Fruit fly (Drosophila melanogaster) whole organism, embryonic: ENCODE measurements around the gene Syt12.

Experiments used
- Adf1 ChIP-seq: fragments of 200-800 bp; sonication (Bioruptor generic); IDR thresholded peaks from 2 replicates; pipeline ENCODE4 v1.3.6; 2022; ENCODE audit warnings: missing biosample characterization, missing genetic modification characterization
- Aef1 ChIP-seq: fragments of 200-800 bp; sonication (Bioruptor generic); IDR thresholded peaks from 3 replicates; pipeline ENCODE4 v1.3.6; 2022; ENCODE audit warnings: missing biosample characterization, missing genetic modification characterization
- BtbVII ChIP-seq: fragments of 200-800 bp; sonication (Bioruptor generic); optimal IDR thresholded peaks from 3 replicates; lab custom pipeline; 2017; ENCODE audit warnings: missing biosample characterization, mild to moderate bottlenecking, missing genetic modification characterization
- CG10543 ChIP-seq: fragments of 200-800 bp; sonication (Bioruptor generic); optimal IDR thresholded peaks from 3 replicates; lab custom pipeline; 2017; ENCODE audit warnings: missing biosample characterization, mild to moderate bottlenecking, missing genetic modification characterization, moderate library complexity
- CG10654 ChIP-seq: fragments of 200-800 bp; sonication (Bioruptor generic); optimal IDR thresholded peaks from 2 replicates; lab custom pipeline; 2016; ENCODE audit warnings: missing biosample characterization, missing genetic modification characterization
- CG12104 ChIP-seq: fragments of 200-800 bp; sonication (Bioruptor generic); optimal IDR thresholded peaks from 3 replicates; lab custom pipeline; 2016; ENCODE audit warnings: missing biosample characterization, missing genetic modification characterization
- CG12236 ChIP-seq: fragments of 200-800 bp; sonication (Bioruptor generic); optimal IDR thresholded peaks from 2 replicates; lab custom pipeline; 2016; ENCODE audit warnings: missing biosample characterization, missing genetic modification characterization
- CG12769 ChIP-seq: fragments of 200-800 bp; sonication (Bioruptor generic); optimal IDR thresholded peaks from 2 replicates; lab custom pipeline; 2019; ENCODE audit warnings: missing biosample characterization, mild to moderate bottlenecking, missing genetic modification characterization, moderate library complexity
- CG17361 ChIP-seq: fragments of 200-800 bp; sonication (Bioruptor generic); IDR thresholded peaks from 3 replicates; pipeline ENCODE4 v1.3.6; 2022; ENCODE audit warnings: missing biosample characterization, missing genetic modification characterization
- CG32532 ChIP-seq: fragments of 200-800 bp; sonication (Bioruptor generic); IDR thresholded peaks from 2 replicates; pipeline ENCODE4 v1.3.6; 2022; ENCODE audit warnings: missing biosample characterization, missing genetic modification characterization
- CG34376 ChIP-seq: fragments of 200-800 bp; sonication (Bioruptor generic); optimal IDR thresholded peaks from 2 replicates; lab custom pipeline; 2018; ENCODE audit warnings: missing biosample characterization, mild to moderate bottlenecking, missing genetic modification characterization
- CG42726 ChIP-seq: fragments of 200-800 bp; sonication (Bioruptor generic); IDR thresholded peaks from 2 replicates; pipeline ENCODE4 v1.3.6; 2022; ENCODE audit warnings: missing biosample characterization, missing genetic modification characterization; ENCODE audit not compliant: partially characterized antibody
- CG4617 ChIP-seq: fragments of 200-800 bp; sonication (Bioruptor generic); optimal IDR thresholded peaks from 3 replicates; lab custom pipeline; 2016; ENCODE audit warnings: missing biosample characterization, missing genetic modification characterization, borderline replicate concordance
- CG6175 ChIP-seq: fragments of 200-800 bp; sonication (Bioruptor generic); IDR thresholded peaks from 3 replicates; pipeline ENCODE4 v1.3.6; 2022; ENCODE audit warnings: missing biosample characterization, missing genetic modification characterization
- CG6854 ChIP-seq: fragments of 200-800 bp; sonication (Bioruptor generic); optimal IDR thresholded peaks from 3 replicates; lab custom pipeline; 2017; ENCODE audit warnings: missing biosample characterization, mild to moderate bottlenecking, missing genetic modification characterization
- CG8290 ChIP-seq, 3 experiments: fragments of 200-800 bp; sonication (Bioruptor generic); optimal IDR thresholded peaks; 2 replicates each; lab custom pipeline; 2016 to 2019; ENCODE audit warnings: missing biosample characterization in 3 of 3, missing genetic modification characterization in 3 of 3, mild to moderate bottlenecking in 2 of 3, moderate library complexity in 1 of 3
- CG8765 ChIP-seq: fragments of 200-800 bp; sonication (Bioruptor generic); IDR thresholded peaks from 2 replicates; pipeline ENCODE4 v1.3.6; 2022; ENCODE audit warnings: missing biosample characterization, missing genetic modification characterization
- D19B ChIP-seq: fragments of 200-800 bp; sonication (Bioruptor generic); optimal IDR thresholded peaks from 2 replicates; lab custom pipeline; 2017; ENCODE audit warnings: missing biosample characterization, mild to moderate bottlenecking, missing genetic modification characterization
- Deaf1 ChIP-seq: fragments of 200-800 bp; optimal IDR thresholded peaks from 3 replicates; lab custom pipeline; 2019; ENCODE audit warnings: missing biosample characterization, mild to moderate bottlenecking, missing genetic modification characterization, moderate library complexity
- HmgZ ChIP-seq: fragments of 200-800 bp; sonication (Bioruptor generic); optimal IDR thresholded peaks from 2 replicates; lab custom pipeline; 2018; ENCODE audit warnings: missing biosample characterization, mild to moderate bottlenecking, missing genetic modification characterization
- Lpt ChIP-seq: fragments of >200 bp; optimal IDR thresholded peaks from 2 replicates; lab custom pipeline; 2018; ENCODE audit warnings: missing biosample characterization, missing genetic modification characterization
- MBD-R2 ChIP-seq: fragments of 200-800 bp; sonication (Bioruptor generic); IDR thresholded peaks from 2 replicates; pipeline ENCODE4 v1.3.6; 2022; ENCODE audit warnings: missing biosample characterization, missing genetic modification characterization
- NFAT ChIP-seq: fragments of 200-800 bp; sonication (Bioruptor generic); IDR thresholded peaks from 2 replicates; pipeline ENCODE4 v1.3.6; 2022; ENCODE audit warnings: missing biosample characterization, missing genetic modification characterization
- Opbp ChIP-seq: fragments of 200-800 bp; sonication (Bioruptor generic); IDR thresholded peaks from 3 replicates; pipeline ENCODE4 v1.3.6; 2022; ENCODE audit warnings: missing biosample characterization, missing genetic modification characterization; ENCODE audit not compliant: partially characterized antibody
- Rfx ChIP-seq: fragments of 200-800 bp; sonication (Bioruptor generic); IDR thresholded peaks from 2 replicates; pipeline ENCODE4 v1.3.6; 2022; ENCODE audit warnings: missing biosample characterization, missing genetic modification characterization
- Side ChIP-seq: fragments of 200-800 bp; sonication (Bioruptor generic); optimal IDR thresholded peaks from 2 replicates; lab custom pipeline; 2016; ENCODE audit warnings: missing biosample characterization, missing genetic modification characterization
- YL-1 ChIP-seq: fragments of 200-800 bp; sonication (Bioruptor generic); optimal IDR thresholded peaks from 3 replicates; lab custom pipeline; 2017; ENCODE audit warnings: missing biosample characterization, mild to moderate bottlenecking, missing genetic modification characterization
- abd-A ChIP-seq: fragments of 200-800 bp; sonication (Bioruptor generic); optimal IDR thresholded peaks from 3 replicates; lab custom pipeline; 2019; ENCODE audit warnings: missing biosample characterization, mild to moderate bottlenecking, missing genetic modification characterization, moderate library complexity
- amos ChIP-seq: fragments of 200-800 bp; sonication (Bioruptor generic); IDR thresholded peaks from 2 replicates; pipeline ENCODE4 v1.3.6; 2022; ENCODE audit warnings: missing biosample characterization, missing genetic modification characterization; ENCODE audit not compliant: partially characterized antibody
- ase ChIP-seq: fragments of 200-800 bp; sonication (Bioruptor generic); IDR thresholded peaks from 3 replicates; pipeline ENCODE4 v1.3.6; 2022; ENCODE audit warnings: missing biosample characterization, missing genetic modification characterization
- ash1 ChIP-seq: fragments of 200-800 bp; sonication (Bioruptor generic); optimal IDR thresholded peaks from 2 replicates; lab custom pipeline; 2018; ENCODE audit warnings: missing biosample characterization, mild to moderate bottlenecking, missing genetic modification characterization
- bigmax ChIP-seq: fragments of 200-800 bp; sonication (Bioruptor generic); optimal IDR thresholded peaks from 2 replicates; lab custom pipeline; 2018; ENCODE audit warnings: missing biosample characterization, mild to moderate bottlenecking, missing genetic modification characterization
- crol ChIP-seq: fragments of 200-800 bp; sonication (Bioruptor generic); IDR thresholded peaks from 2 replicates; pipeline ENCODE4 v1.3.6; 2022; ENCODE audit warnings: missing biosample characterization, missing genetic modification characterization
- exex ChIP-seq: fragments of 200-800 bp; sonication (Bioruptor generic); optimal IDR thresholded peaks from 4 replicates; lab custom pipeline; 2018; ENCODE audit warnings: missing biosample characterization, mild to moderate bottlenecking, missing genetic modification characterization, moderate library complexity
- kah ChIP-seq: fragments of 200-800 bp; sonication (Bioruptor generic); optimal IDR thresholded peaks from 2 replicates; lab custom pipeline; 2018; ENCODE audit warnings: missing biosample characterization, mild to moderate bottlenecking, missing genetic modification characterization
- kay ChIP-seq: fragments of 200-800 bp; sonication (Bioruptor generic); optimal IDR thresholded peaks from 2 replicates; lab custom pipeline; 2016; ENCODE audit warnings: missing biosample characterization, missing genetic modification characterization
- klu ChIP-seq: fragments of 200-800 bp; sonication (Bioruptor generic); IDR thresholded peaks from 2 replicates; pipeline ENCODE4 v1.3.6; 2022; ENCODE audit warnings: missing biosample characterization, missing genetic modification characterization
- mirr ChIP-seq: fragments of 200-800 bp; sonication (Bioruptor generic); optimal IDR thresholded peaks from 3 replicates; lab custom pipeline; 2018; ENCODE audit warnings: missing biosample characterization, mild to moderate bottlenecking, missing genetic modification characterization
- onecut ChIP-seq: fragments of 200-800 bp; sonication (Bioruptor generic); IDR thresholded peaks from 2 replicates; pipeline ENCODE4 v1.3.6; 2022; ENCODE audit warnings: missing biosample characterization, missing genetic modification characterization
- pb ChIP-seq: fragments of 200-800 bp; sonication (Bioruptor generic); optimal IDR thresholded peaks from 3 replicates; lab custom pipeline; 2016; ENCODE audit warnings: missing biosample characterization, missing genetic modification characterization
- peb ChIP-seq: fragments of 200-800 bp; sonication (Bioruptor generic); IDR thresholded peaks from 2 replicates; pipeline ENCODE4 v1.3.6; 2022; ENCODE audit warnings: missing biosample characterization, missing genetic modification characterization
- pfk ChIP-seq: fragments of 200-800 bp; sonication (Bioruptor generic); optimal IDR thresholded peaks from 2 replicates; lab custom pipeline; 2018; ENCODE audit warnings: missing biosample characterization, mild to moderate bottlenecking, missing genetic modification characterization, moderate library complexity
- pita ChIP-seq: fragments of 200-800 bp; sonication (Bioruptor generic); optimal IDR thresholded peaks from 2 replicates; lab custom pipeline; 2017; ENCODE audit warnings: missing biosample characterization, mild to moderate bottlenecking, missing genetic modification characterization
- rib ChIP-seq: fragments of 200-800 bp; sonication (Bioruptor generic); IDR thresholded peaks from 2 replicates; pipeline ENCODE4 v1.3.6; 2022; ENCODE audit warnings: missing biosample characterization, missing genetic modification characterization
- sd ChIP-seq: fragments of 200-800 bp; sonication (Bioruptor generic); optimal IDR thresholded peaks from 3 replicates; lab custom pipeline; 2018; ENCODE audit warnings: missing biosample characterization, mild to moderate bottlenecking, missing genetic modification characterization, moderate library complexity
- sens ChIP-seq: fragments of 200-800 bp; sonication (Bioruptor generic); peaks from one replicate; lab custom pipeline; 2016; ENCODE audit warnings: missing biosample characterization, missing genetic modification characterization
- sr ChIP-seq: fragments of 200-800 bp; sonication (Bioruptor generic); IDR thresholded peaks from 3 replicates; pipeline ENCODE4 v1.3.6; 2022; ENCODE audit warnings: missing biosample characterization, missing genetic modification characterization
- sug ChIP-seq: fragments of 200-800 bp; optimal IDR thresholded peaks from 2 replicates; lab custom pipeline; 2019; ENCODE audit warnings: missing biosample characterization, mild to moderate bottlenecking, missing genetic modification characterization, moderate library complexity
- twi ChIP-seq: fragments of 200-800 bp; optimal IDR thresholded peaks from 2 replicates; lab custom pipeline; 2019; ENCODE audit warnings: missing biosample characterization, mild to moderate bottlenecking, missing genetic modification characterization, moderate library complexity
- vfl ChIP-seq: fragments of 200-800 bp; sonication (Bioruptor generic); optimal IDR thresholded peaks from 2 replicates; lab custom pipeline; 2016; ENCODE audit warnings: missing biosample characterization, missing genetic modification characterization
- yki ChIP-seq: fragments of >200 bp; optimal IDR thresholded peaks from 3 replicates; lab custom pipeline; 2018

Gene Syt12

DNA sequence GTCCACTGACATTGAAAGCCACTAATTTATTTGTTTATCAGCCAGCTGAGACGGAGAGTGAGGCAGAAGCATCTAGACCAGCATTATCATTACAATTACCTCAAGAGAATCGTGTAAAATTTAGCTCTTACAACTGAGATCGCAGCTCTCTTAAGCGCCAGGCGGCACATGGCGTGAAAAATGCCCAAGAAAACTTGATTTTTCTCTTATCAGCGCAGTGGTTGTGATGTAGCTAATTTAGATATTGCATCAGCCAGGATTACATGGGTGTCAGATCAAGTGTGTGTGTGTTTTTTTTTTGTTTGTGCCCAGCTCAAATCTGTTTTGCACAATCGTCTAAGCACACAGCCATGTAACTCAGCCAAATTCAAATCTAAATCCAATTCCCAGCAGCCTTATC, 36.0 kb downstream of the Syt12 start (continued):
- TF ChIP-seq Opbp (no peak), CG42726 (no peak)

DNA sequence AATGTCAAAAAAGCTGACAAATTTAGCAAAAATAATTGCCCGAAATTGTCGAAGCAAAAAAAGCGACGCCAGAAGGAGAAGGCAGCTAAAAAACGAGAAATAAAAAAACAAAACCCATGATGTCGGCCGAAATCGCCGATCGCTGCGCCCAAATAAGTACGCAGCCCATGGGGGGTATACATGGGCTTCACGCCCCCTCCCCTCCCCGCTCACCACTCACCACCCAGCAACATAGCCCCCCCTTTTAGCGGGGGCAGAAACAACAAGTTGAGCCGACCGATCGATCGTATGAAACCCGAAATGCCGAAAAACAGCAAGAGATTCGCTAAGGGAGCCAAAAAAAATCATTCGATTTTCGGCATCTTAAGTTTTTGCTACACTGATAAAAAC, 36.9 kb downstream of the Syt12 start:
- TF ChIP-seq rib (GFP tag; lab: Robert Waterston, UW) (peak; percentile 92), CG12769 (tag; lab: Kevin White, UChicago) (peak; percentile 72), pb (no peak), Rfx (peak; percentile 5; the same call in 1 of the 2 replicates), NFAT (GFP tag; lab: Robert Waterston, UW) (peak; percentile 68), Aef1 (GFP tag; lab: Robert Waterston, UW) (peak; percentile 70), klu (GFP tag; lab: Robert Waterston, UW) (peak; percentile 60; the same call in 1 of the 2 replicates), vfl (GFP tag; lab: Kevin White, UChicago) (no peak), amos (GFP tag; lab: Robert Waterston, UW) (peak; percentile 30; the same call in 1 of the 2 replicates), CG6854 (GFP tag; lab: Kevin White, UChicago) (no peak), YL-1 (GFP tag; lab: Kevin White, UChicago) (no peak), sens (no peak), Deaf1 (tag; lab: Kevin White, UChicago) (peak; percentile 93), Adf1 (peak; percentile 76), HmgZ (peak; percentile 24), Lpt (no peak), yki (lab: Kevin White, UChicago) (no peak), kah (GFP tag; lab: Kevin White, UChicago) (no peak), mirr (GFP tag; lab: Kevin White, UChicago) (peak; percentile 67), CG17361 (GFP tag; lab: Robert Waterston, UW) (no peak), kay (no peak), sug (tag; lab: Kevin White, UChicago) (peak; percentile 100), CG12236 (GFP tag; lab: Kevin White, UChicago) (no peak), pita (GFP tag; lab: Kevin White, UChicago) (no peak), Side (no peak), CG12104 (GFP tag; lab: Kevin White, UChicago) (no peak), CG6175 (GFP tag; lab: Robert Waterston, UW) (peak; percentile 85), sd (tag; lab: Kevin White, UChicago) (peak; percentile 23), CG4617 (GFP tag; lab: Kevin White, UChicago) (no peak), sr (GFP tag; lab: Robert Waterston, UW) (peak; percentile 71; the same call in 2 of the 3 replicates), CG8290 (GFP tag; optimal IDR thresholded peaks at IDR 0.05; lab: Kevin White, UChicago) (no peak), CG8290 (tag; optimal IDR thresholded peaks at IDR 0.05; lab: Kevin White, UChicago) (peak in 1 of 2 experiments; percentile 50), abd-A (tag; lab: Kevin White, UChicago) (peak; percentile 35), crol (GFP tag; lab: Robert Waterston, UW) (peak; percentile 99), peb (GFP tag; lab: Robert Waterston, UW) (no peak), CG34376 (GFP tag; lab: Kevin White, UChicago) (peak; percentile 39), exex (no peak), ase (GFP tag; lab: Robert Waterston, UW) (no peak), D19B (GFP tag; lab: Kevin White, UChicago) (no peak), CG32532 (GFP tag; lab: Robert Waterston, UW) (0 out of 2 replicates have a peak, but pooled peaks have one; percentile 6), CG8765 (GFP tag; lab: Robert Waterston, UW) (no peak), BtbVII (GFP tag; lab: Kevin White, UChicago) (no peak), onecut (GFP tag; lab: Robert Waterston, UW) (peak; percentile 56), pfk (GFP tag; lab: Kevin White, UChicago) (no peak), ash1 (GFP tag; lab: Kevin White, UChicago) (no peak), CG10654 (no peak), CG10543 (GFP tag; lab: Kevin White, UChicago) (peak; percentile 86), twi (tag; lab: Kevin White, UChicago) (no peak), bigmax (GFP tag; lab: Kevin White, UChicago) (no peak), MBD-R2 (GFP tag; lab: Robert Waterston, UW) (peak; percentile 28; the same call in 1 of the 2 replicates)
